Fruit fly (Drosophila melanogaster) whole organism, embryonic: ENCODE measurements around the gene CG46467.

Experiments
- Aef1 ChIP-seq: fragments of 200-800 bp; sonication (Bioruptor generic); IDR thresholded peaks from 3 replicates; pipeline ENCODE4 v1.3.6; 2022; ENCODE audit warnings: missing biosample characterization, missing genetic modification characterization
- CG10565 ChIP-seq: fragments of 200-800 bp; sonication (Bioruptor generic); optimal IDR thresholded peaks from 3 replicates; lab custom pipeline; 2016; ENCODE audit warnings: missing biosample characterization, mild to moderate bottlenecking, missing genetic modification characterization
- CG10959 ChIP-seq: fragments of 200-800 bp; sonication (Bioruptor generic); IDR thresholded peaks from 2 replicates; pipeline ENCODE4 v1.3.6; 2022; ENCODE audit warnings: missing biosample characterization, missing genetic modification characterization
- CG13894 ChIP-seq: fragments of 200-800 bp; sonication (Bioruptor generic); optimal IDR thresholded peaks from 3 replicates; lab custom pipeline; 2018; ENCODE audit warnings: missing biosample characterization, mild to moderate bottlenecking, missing genetic modification characterization, moderate library complexity
- CG14441 ChIP-seq: fragments of 200-800 bp; sonication (Bioruptor generic); IDR thresholded peaks from 2 replicates; pipeline ENCODE4 v1.3.6; 2022; ENCODE audit warnings: missing biosample characterization, missing genetic modification characterization
- CG15269 ChIP-seq: fragments of 200-800 bp; sonication (Bioruptor generic); optimal IDR thresholded peaks from 2 replicates; lab custom pipeline; 2018; ENCODE audit warnings: missing biosample characterization, mild to moderate bottlenecking, missing genetic modification characterization, moderate library complexity
- CG1529 ChIP-seq: fragments of 200-800 bp; sonication (Bioruptor generic); optimal IDR thresholded peaks from 3 replicates; lab custom pipeline; 2018; ENCODE audit warnings: missing biosample characterization, missing genetic modification characterization
- CG15479 ChIP-seq: fragments of 200-800 bp; sonication (Bioruptor generic); optimal IDR thresholded peaks from 3 replicates; lab custom pipeline; 2019; ENCODE audit warnings: missing biosample characterization, mild to moderate bottlenecking, missing genetic modification characterization, moderate library complexity
- CG15514 ChIP-seq: fragments of 200-800 bp; sonication (Bioruptor generic); optimal IDR thresholded peaks from 3 replicates; lab custom pipeline; 2017; ENCODE audit warnings: missing biosample characterization, missing genetic modification characterization, mild to moderate bottlenecking, moderate library complexity, missing genetic modification reagents
- CG1603 ChIP-seq: fragments of 200-800 bp; sonication (Bioruptor generic); optimal IDR thresholded peaks from 2 replicates; lab custom pipeline; 2019; ENCODE audit warnings: missing biosample characterization, mild to moderate bottlenecking, missing genetic modification characterization, moderate library complexity
- CG2120 ChIP-seq: fragments of 200-800 bp; sonication (Bioruptor generic); optimal IDR thresholded peaks from 3 replicates; lab custom pipeline; 2016; ENCODE audit warnings: missing biosample characterization, missing genetic modification characterization
- CG2199 ChIP-seq: fragments of 200-800 bp; sonication (Bioruptor generic); IDR thresholded peaks from 3 replicates; pipeline ENCODE4 v1.3.6; 2022; ENCODE audit warnings: missing biosample characterization, missing genetic modification characterization
- CG2712 ChIP-seq: fragments of 200-800 bp; optimal IDR thresholded peaks from 3 replicates; lab custom pipeline; 2019; ENCODE audit warnings: missing biosample characterization, mild to moderate bottlenecking, missing genetic modification characterization, moderate library complexity
- CG31441 ChIP-seq: fragments of 200-800 bp; sonication (Bioruptor generic); IDR thresholded peaks from 2 replicates; pipeline ENCODE4 v1.3.6; 2022; ENCODE audit warnings: missing biosample characterization, missing genetic modification characterization
- CG3163 ChIP-seq: fragments of 200-800 bp; sonication (Bioruptor generic); optimal IDR thresholded peaks from 3 replicates; lab custom pipeline; 2016; ENCODE audit warnings: missing biosample characterization, missing genetic modification characterization
- CG3281 ChIP-seq: fragments of 200-800 bp; sonication (Bioruptor generic); optimal IDR thresholded peaks from 3 replicates; lab custom pipeline; 2017; ENCODE audit warnings: missing biosample characterization, mild to moderate bottlenecking, missing genetic modification characterization
- CG4424 ChIP-seq: fragments of 200-800 bp; sonication (Bioruptor generic); optimal IDR thresholded peaks from 3 replicates; lab custom pipeline; 2016; ENCODE audit warnings: missing biosample characterization, missing genetic modification characterization
- CG6254 ChIP-seq: fragments of 200-800 bp; sonication (Bioruptor generic); optimal IDR thresholded peaks from 3 replicates; lab custom pipeline; 2017; ENCODE audit warnings: mild to moderate bottlenecking, missing biosample characterization, missing genetic modification reagents, missing genetic modification characterization
- CG9817 ChIP-seq: fragments of 200-800 bp; sonication (Bioruptor generic); optimal IDR thresholded peaks from 2 replicates; lab custom pipeline; 2018; ENCODE audit warnings: missing biosample characterization, mild to moderate bottlenecking, missing genetic modification characterization, moderate library complexity
- CkIIα-i1 ChIP-seq: fragments of 200-800 bp; sonication (Bioruptor generic); IDR thresholded peaks from 2 replicates; pipeline ENCODE4 v1.3.6; 2022; ENCODE audit warnings: missing biosample characterization, missing genetic modification characterization
- Dad ChIP-seq: fragments of 200-800 bp; sonication (Bioruptor generic); optimal IDR thresholded peaks from 3 replicates; lab custom pipeline; 2016; ENCODE audit warnings: missing biosample characterization, missing genetic modification characterization
- HmgZ ChIP-seq: fragments of 200-800 bp; sonication (Bioruptor generic); optimal IDR thresholded peaks from 2 replicates; lab custom pipeline; 2018; ENCODE audit warnings: missing biosample characterization, mild to moderate bottlenecking, missing genetic modification characterization
- Jarid2 ChIP-seq: fragments of 200-800 bp; sonication (Bioruptor generic); optimal IDR thresholded peaks from 3 replicates; lab custom pipeline; 2017; ENCODE audit warnings: mild to moderate bottlenecking, missing biosample characterization, missing genetic modification reagents, missing genetic modification characterization
- Lpt ChIP-seq: fragments of >200 bp; optimal IDR thresholded peaks from 2 replicates; lab custom pipeline; 2018; ENCODE audit warnings: missing biosample characterization, missing genetic modification characterization
- Myb ChIP-seq: fragments of 200-800 bp; sonication (Bioruptor generic); optimal IDR thresholded peaks from 2 replicates; lab custom pipeline; 2016; ENCODE audit warnings: missing biosample characterization, missing genetic modification characterization
- NfI ChIP-seq: fragments of 200-800 bp; sonication (Bioruptor generic); optimal IDR thresholded peaks from 3 replicates; lab custom pipeline; 2018; ENCODE audit warnings: missing biosample characterization, mild to moderate bottlenecking, missing genetic modification characterization, moderate library complexity
- Opbp ChIP-seq: fragments of 200-800 bp; sonication (Bioruptor generic); IDR thresholded peaks from 3 replicates; pipeline ENCODE4 v1.3.6; 2022; ENCODE audit warnings: missing biosample characterization, missing genetic modification characterization; ENCODE audit not compliant: partially characterized antibody
- PHDP ChIP-seq: fragments of 200-800 bp; sonication (Bioruptor generic); optimal IDR thresholded peaks from 3 replicates; lab custom pipeline; 2018; ENCODE audit warnings: missing biosample characterization, mild to moderate bottlenecking, missing genetic modification characterization, moderate library complexity
- Sox102F ChIP-seq: fragments of 200-800 bp; sonication (Bioruptor generic); optimal IDR thresholded peaks from 2 replicates; lab custom pipeline; 2018; ENCODE audit warnings: missing biosample characterization, mild to moderate bottlenecking, missing genetic modification characterization, moderate library complexity
- abd-A ChIP-seq: fragments of 200-800 bp; sonication (Bioruptor generic); optimal IDR thresholded peaks from 3 replicates; lab custom pipeline; 2019; ENCODE audit warnings: missing biosample characterization, mild to moderate bottlenecking, missing genetic modification characterization, moderate library complexity
- br ChIP-seq: fragments of >200 bp; optimal IDR thresholded peaks from 2 replicates; lab custom pipeline; 2017
- btn ChIP-seq: fragments of 200-800 bp; sonication (Bioruptor generic); optimal IDR thresholded peaks from 2 replicates; lab custom pipeline; 2016; ENCODE audit warnings: missing biosample characterization, missing genetic modification characterization
- cato ChIP-seq: fragments of 200-800 bp; sonication (Bioruptor generic); optimal IDR thresholded peaks from 2 replicates; lab custom pipeline; 2016; ENCODE audit warnings: missing biosample characterization, missing genetic modification characterization, borderline replicate concordance
- crc ChIP-seq: fragments of 200-800 bp; sonication (Bioruptor generic); optimal IDR thresholded peaks from 2 replicates; lab custom pipeline; 2016; ENCODE audit warnings: missing biosample characterization, missing genetic modification characterization
- crp ChIP-seq, 2 experiments: fragments of 200-800 bp; sonication (Bioruptor generic); optimal IDR thresholded peaks; 2 replicates in 1 of 2; 3 replicates in 1 of 2; lab custom pipeline; 2017; ENCODE audit warnings: missing biosample characterization in 2 of 2, missing genetic modification characterization in 2 of 2, mild to moderate bottlenecking in 1 of 2, moderate library complexity in 1 of 2
- dati ChIP-seq: fragments of 200-800 bp; sonication (Bioruptor generic); IDR thresholded peaks from 2 replicates; pipeline ENCODE4 v1.3.6; 2022; ENCODE audit warnings: missing biosample characterization, missing genetic modification characterization
- disco-r ChIP-seq: fragments of 200-800 bp; sonication (Bioruptor generic); optimal IDR thresholded peaks from 2 replicates; lab custom pipeline; 2016; ENCODE audit warnings: missing biosample characterization, missing genetic modification characterization
- exex ChIP-seq: fragments of 200-800 bp; sonication (Bioruptor generic); optimal IDR thresholded peaks from 4 replicates; lab custom pipeline; 2018; ENCODE audit warnings: missing biosample characterization, mild to moderate bottlenecking, missing genetic modification characterization, moderate library complexity
- gsb-n ChIP-seq: fragments of 200-800 bp; sonication (Bioruptor generic); optimal IDR thresholded peaks from 3 replicates; lab custom pipeline; 2018; ENCODE audit warnings: missing biosample characterization, mild to moderate bottlenecking, missing genetic modification characterization
- her ChIP-seq: fragments of 200-800 bp; sonication (Bioruptor generic); optimal IDR thresholded peaks from 2 replicates; lab custom pipeline; 2016; ENCODE audit warnings: missing biosample characterization, missing genetic modification characterization
- inv ChIP-seq: fragments of 200-800 bp; sonication (Bioruptor generic); IDR thresholded peaks from 2 replicates; pipeline ENCODE4 v1.3.6; 2022; ENCODE audit warnings: missing biosample characterization, missing genetic modification characterization; ENCODE audit not compliant: partially characterized antibody
- oc ChIP-seq: fragments of 200-800 bp; sonication (Bioruptor generic); optimal IDR thresholded peaks from 2 replicates; lab custom pipeline; 2018; ENCODE audit warnings: missing biosample characterization, mild to moderate bottlenecking, missing genetic modification characterization, moderate library complexity
- peb ChIP-seq: fragments of 200-800 bp; sonication (Bioruptor generic); IDR thresholded peaks from 2 replicates; pipeline ENCODE4 v1.3.6; 2022; ENCODE audit warnings: missing biosample characterization, missing genetic modification characterization
- sd ChIP-seq: fragments of 200-800 bp; sonication (Bioruptor generic); optimal IDR thresholded peaks from 3 replicates; lab custom pipeline; 2018; ENCODE audit warnings: missing biosample characterization, mild to moderate bottlenecking, missing genetic modification characterization, moderate library complexity
- so ChIP-seq: fragments of 200-800 bp; sonication (Bioruptor generic); IDR thresholded peaks from 3 replicates; pipeline ENCODE4 v1.3.6; 2022; ENCODE audit warnings: missing biosample characterization, missing genetic modification characterization
- sr ChIP-seq: fragments of 200-800 bp; sonication (Bioruptor generic); IDR thresholded peaks from 3 replicates; pipeline ENCODE4 v1.3.6; 2022; ENCODE audit warnings: missing biosample characterization, missing genetic modification characterization
- tio ChIP-seq: fragments of 200-800 bp; sonication (Bioruptor generic); optimal IDR thresholded peaks from 2 replicates; lab custom pipeline; 2017; ENCODE audit warnings: missing biosample characterization, missing genetic modification characterization, inconsistent platforms
- wdn ChIP-seq: fragments of 200-800 bp; sonication (Bioruptor generic); IDR thresholded peaks from 2 replicates; pipeline ENCODE4 v1.3.6; 2022; ENCODE audit warnings: missing biosample characterization, missing genetic modification characterization
- wek ChIP-seq: fragments of 200-800 bp; sonication (Bioruptor generic); optimal IDR thresholded peaks from 3 replicates; lab custom pipeline; 2018; ENCODE audit warnings: missing biosample characterization, mild to moderate bottlenecking, missing genetic modification characterization, moderate library complexity
- yki ChIP-seq: fragments of >200 bp; optimal IDR thresholded peaks from 3 replicates; lab custom pipeline; 2018
- zen2 ChIP-seq: fragments of 200-800 bp; sonication (Bioruptor generic); IDR thresholded peaks from 3 replicates; pipeline ENCODE4 v1.3.6; 2022; ENCODE audit warnings: missing biosample characterization, missing genetic modification characterization; ENCODE audit not compliant: partially characterized antibody

The CG46467 gene

DNA sequence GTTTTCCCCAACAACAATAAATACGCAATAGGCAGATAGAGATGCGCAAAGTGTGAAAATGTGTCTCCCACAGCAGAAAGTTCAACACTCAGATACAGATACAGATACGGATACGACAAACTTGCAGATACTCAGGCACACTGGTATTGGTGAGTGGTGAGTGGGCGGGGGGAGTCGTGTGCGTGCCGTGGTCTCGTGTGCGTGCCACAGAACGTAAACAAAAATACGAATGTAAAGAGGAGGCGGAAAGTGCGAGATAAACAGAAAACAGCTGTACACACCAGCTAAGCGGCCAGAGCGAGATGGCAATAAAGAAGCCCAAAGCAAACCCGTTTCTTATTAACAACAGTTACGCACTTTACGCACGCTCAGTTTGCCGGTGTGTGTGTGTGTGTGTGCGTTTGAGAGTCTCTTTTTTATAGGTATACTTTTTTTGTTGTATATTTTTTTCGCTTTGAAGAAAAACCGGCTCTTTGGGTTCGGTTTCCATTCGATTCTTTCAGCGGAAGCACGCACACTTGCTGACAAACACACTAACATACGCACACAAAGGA lies 6.9 kb downstream of the CG46467 start (continued):
- TF ChIP-seq peb (no peak), CG15269 (tag; lab: Kevin White, UChicago) (peak; percentile 82), crp (GFP tag; optimal IDR thresholded peaks at IDR 0.05; lab: Kevin White, UChicago) (peak in 1 of 2 experiments; percentile 75), disco-r (GFP tag; lab: Kevin White, UChicago) (no peak), CG6254 (GFP tag; lab: Kevin White, UChicago) (no peak), CG15514 (peak; percentile 77), abd-A (peak; percentile 63), sr (GFP tag; lab: Robert Waterston, UW) (peak; percentile 77; the same call in 2 of the 3 replicates), CG9817 (tag; lab: Kevin White, UChicago) (peak; percentile 31), CG1603 (peak; percentile 45), br (no peak), CkIIα-i1 (no peak), so (GFP tag; lab: Robert Waterston, UW) (0 out of 3 replicates have a peak, but pooled peaks have one; percentile 39), CG4424 (no peak), CG15479 (GFP tag; lab: Kevin White, UChicago) (peak; percentile 81), NfI (GFP tag; lab: Kevin White, UChicago) (peak; percentile 18), sd (peak; percentile 89), cato (GFP tag; lab: Kevin White, UChicago) (no peak), CG31441 (peak; percentile 23; the same call in 1 of the 2 replicates), dati (no peak), CG13894 (tag; lab: Kevin White, UChicago) (peak; percentile 77), CG14441 (GFP tag; lab: Robert Waterston, UW) (no peak), Sox102F (GFP tag; lab: Kevin White, UChicago) (peak; percentile 14), CG2199 (GFP tag; lab: Robert Waterston, UW) (no peak), CG3281 (GFP tag; lab: Kevin White, UChicago) (peak; percentile 67), Aef1 (GFP tag; lab: Robert Waterston, UW) (no peak), Opbp (no peak), btn (no peak), wdn (GFP tag; lab: Robert Waterston, UW) (no peak), PHDP (peak; percentile 48), wek (GFP tag; lab: Kevin White, UChicago) (peak; percentile 75), crc (GFP tag; lab: Kevin White, UChicago) (no peak), Lpt (no peak), Myb (GFP tag; lab: Kevin White, UChicago) (peak; percentile 5), Dad (GFP tag; lab: Kevin White, UChicago) (no peak), CG2120 (GFP tag; lab: Kevin White, UChicago) (peak; percentile 44), yki (no peak), CG3163 (peak; percentile 42), exex (tag; lab: Kevin White, UChicago) (peak; percentile 23), her (GFP tag; lab: Kevin White, UChicago) (peak; percentile 71), CG2712 (tag; lab: Kevin White, UChicago) (no peak), CG10565 (no peak), CG1529 (GFP tag; lab: Kevin White, UChicago) (peak; percentile 56), oc (tag; lab: Kevin White, UChicago) (peak; percentile 71), zen2 (no peak), gsb-n (tag; lab: Kevin White, UChicago) (peak; percentile 52), CG10959 (GFP tag; lab: Robert Waterston, UW) (no peak), HmgZ (peak; percentile 74), tio (GFP tag; lab: Kevin White, UChicago) (no peak), inv (GFP tag; lab: Robert Waterston, UW) (no peak), Jarid2 (GFP tag; lab: Kevin White, UChicago) (no peak)
